Fruit fly (Drosophila melanogaster): ENCODE data around the gene Ret.
A peak's percentile ranks its signal among the peaks of the same experiment; 100 is the strongest.

- TF ChIP-seq cnc (optimal IDR thresholded peaks at IDR 0.05) = no peak
- no peak for TF ChIP-seq Mnt (GFP tag; optimal IDR thresholded peaks at IDR 0.05)
- TF ChIP-seq toe (GFP tag; optimal IDR thresholded peaks at IDR 0.05) = no peak
- peak; percentile 91 for TF ChIP-seq kay (GFP tag; ENCODE audit: borderline replicate concordance)
- TF ChIP-seq CG5204 (GFP tag; optimal IDR thresholded peaks at IDR 0.05) = no peak
- TF ChIP-seq Crg-1 (GFP tag; optimal IDR thresholded peaks at IDR 0.05) = no peak
- TF ChIP-seq CG1620 (GFP tag; optimal IDR thresholded peaks at IDR 0.05) = no peak
- TF ChIP-seq CG14711 (tag; optimal IDR thresholded peaks at IDR 0.05) = no peak
- no peak for TF ChIP-seq CG7045 (GFP tag; optimal IDR thresholded peaks at IDR 0.05)
Observed at dm6 chr2L:21135764-21136163, 62.8 kb downstream of the Ret start.

Measured in whole organism, adult.